2 worm cellular contexts compared by ENCODE assay signal in the genomic region with DNA sequence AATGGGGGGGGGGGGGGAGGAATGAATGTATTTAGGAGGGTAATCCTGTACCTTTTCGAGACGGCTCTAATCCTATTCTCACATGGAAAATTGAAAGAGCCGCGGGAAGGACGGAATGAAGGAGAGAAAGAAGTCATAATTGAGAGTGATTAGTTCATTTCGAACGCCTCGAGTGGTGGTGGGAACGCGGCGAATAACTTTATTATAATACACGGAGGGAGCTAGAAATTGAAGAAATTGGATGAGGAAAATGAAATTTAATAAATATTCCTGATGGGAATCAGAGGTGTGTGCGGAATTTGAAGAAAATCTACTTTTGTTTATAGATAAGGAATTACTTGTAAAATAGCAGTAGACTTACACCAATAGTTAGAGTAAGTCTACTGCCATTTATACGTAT.
TF ChIP-seq lines count a peak whose summit lies in the region.

No protein-coding gene starts in this region.

TF ChIP-seq in whole organism, late embryonic, 69 proteins besides CTCF, POLR2A, EP300 and RAD21:
- TF ChIP-seq fax-1 (tag; optimal IDR thresholded peaks at IDR 0.05; lab: Kevin White, UChicago) = no peak
- TF ChIP-seq unc-42 (tag; optimal IDR thresholded peaks at IDR 0.05; lab: Kevin White, UChicago) = peak; percentile 88
- no peak for TF ChIP-seq ceh-2 (tag; optimal IDR thresholded peaks at IDR 0.05; lab: Kevin White, UChicago)
TF ChIP-seq in whole organism, late embryonic: peak in this region for 1.

TF ChIP-seq in whole organism, mixed stage, embryonic, 35 proteins besides CTCF, POLR2A, EP300 and RAD21:
- TF ChIP-seq ces-1 (GFP tag; optimal IDR thresholded peaks at IDR 0.05; lab: Kevin White, UChicago) (peak; percentile 93), lin-13 (tag; optimal IDR thresholded peaks at IDR 0.05; lab: Kevin White, UChicago) (no peak), nhr-28 (tag; optimal IDR thresholded peaks at IDR 0.05; lab: Kevin White, UChicago) (no peak), pha-4 (tag; optimal IDR thresholded peaks at IDR 0.05; lab: Kevin White, UChicago) (no peak), nhr-76 (tag; optimal IDR thresholded peaks at IDR 0.05; lab: Kevin White, UChicago) (no peak)
